Worm (Caenorhabditis elegans) whole organism, L4/young adult: ENCODE results near the gene ugt-57.

Experiments used
- W03F9.2 ChIP-seq: fragments of 150-350 bp; optimal IDR thresholded peaks from 2 replicates; lab custom pipeline; 2014; ENCODE audit warnings: missing biosample characterization, missing genetic modification characterization
- dao-5 ChIP-seq: sonication (generic microtip); optimal IDR thresholded peaks from 2 replicates; lab custom pipeline; 2016; ENCODE audit warnings: missing genotype, missing genetic modification characterization, moderate library complexity, missing compliant biosample characterization
- him-1 ChIP-seq: sonication (generic microtip); optimal IDR thresholded peaks from 2 replicates; lab custom pipeline; 2016; ENCODE audit warnings: missing genotype, missing genetic modification reagents, missing genetic modification characterization, missing compliant biosample characterization

ugt-57 gene

ce11 chrX:7001933-7002332 is 10.4 kb downstream of the ugt-57 start:
- no peak for TF ChIP-seq dao-5 (tag; lab: Kevin White, UChicago)
- TF ChIP-seq W03F9.2 (tag; lab: Kevin White, UChicago): no peak
- TF ChIP-seq him-1 (tag; lab: Kevin White, UChicago): no peak

ce11 chrX:7005475-7005874 is 13.9 kb downstream of the ugt-57 start, which contains the start of gene tyra-2:
TSS of gene tyra-2 (minus strand) at chrX:7005575.
- TF ChIP-seq him-1 (tag; lab: Kevin White, UChicago) (no peak), W03F9.2 (tag; lab: Kevin White, UChicago) (no peak), dao-5 (tag; lab: Kevin White, UChicago) (no peak)

ce11 chrX:7005919-7006318 is 14.4 kb downstream of the ugt-57 start:
- TF ChIP-seq him-1 (tag; lab: Kevin White, UChicago) (no peak), W03F9.2 (tag; lab: Kevin White, UChicago) (no peak), dao-5 (tag; lab: Kevin White, UChicago) (no peak)

- TF ChIP-seq W03F9.2 (tag; lab: Kevin White, UChicago) (no peak), dao-5 (tag; lab: Kevin White, UChicago) (no peak), him-1 (tag; lab: Kevin White, UChicago) (no peak)
These were observed 28.2 kb downstream of the ugt-57 start, which contains the start of gene cah-5 for ce11 chrX:7019733-7020132. TSS of gene cah-5 (plus strand) at chrX:7020033.

- no peak for TF ChIP-seq W03F9.2 (tag; lab: Kevin White, UChicago)
- TF ChIP-seq him-1 (tag; lab: Kevin White, UChicago): no peak
- no peak for TF ChIP-seq dao-5 (tag; lab: Kevin White, UChicago)
These were observed 37.3 kb downstream of the ugt-57 start, which contains the start of gene flp-26 for ce11 chrX:7028836-7029235. TSS of gene flp-26 (plus strand) at chrX:7029136.

ce11 chrX:7033716-7034270 is 42.3 kb downstream of the ugt-57 start:
- TF ChIP-seq him-1 (tag; lab: Kevin White, UChicago) (no peak), dao-5 (tag; lab: Kevin White, UChicago) (no peak), W03F9.2 (tag; lab: Kevin White, UChicago) (no peak)

- TF ChIP-seq him-1 (tag; lab: Kevin White, UChicago) (no peak), W03F9.2 (tag; lab: Kevin White, UChicago) (no peak), dao-5 (tag; lab: Kevin White, UChicago) (no peak)
These were observed 44.4 kb downstream of the ugt-57 start, which contains the start of gene cest-19 for ce11 chrX:7035937-7036336. TSS of gene cest-19 (minus strand) at chrX:7036037.

ce11 chrX:7037998-7038397 is 46.5 kb downstream of the ugt-57 start:
- no peak for TF ChIP-seq dao-5 (tag; lab: Kevin White, UChicago)
- TF ChIP-seq him-1 (tag; lab: Kevin White, UChicago): no peak
- no peak for TF ChIP-seq W03F9.2 (tag; lab: Kevin White, UChicago)

ce11 chrX:7040760-7041159 is 49.2 kb downstream of the ugt-57 start:
- no peak for TF ChIP-seq him-1 (tag; lab: Kevin White, UChicago)
- no peak for TF ChIP-seq W03F9.2 (tag; lab: Kevin White, UChicago)
- TF ChIP-seq dao-5 (tag; lab: Kevin White, UChicago): no peak
